Worm (Caenorhabditis elegans) whole organism, L4 larva: ENCODE results near the gene klc-2.

Experiments
- D1046.2 ChIP-seq: fragments of 200-800 bp; sonication (Bioruptor generic); IDR thresholded peaks from 2 replicates; pipeline ENCODE4 v1.3.6; 2022; ENCODE audit warnings: missing genetic modification characterization, missing compliant biosample characterization
- F26F4.8 ChIP-seq: fragments of 200-800 bp; sonication (Bioruptor generic); conservative IDR thresholded peaks from 2 replicates; pipeline ENCODE4 v1.3.6; 2022; ENCODE audit warnings: missing genetic modification characterization, missing compliant biosample characterization
- R02D3.7 ChIP-seq: fragments of 150-350 bp; sonication (generic microtip); optimal IDR thresholded peaks from 3 replicates; lab custom pipeline; 2014; ENCODE audit warnings: missing biosample characterization, missing genetic modification characterization
- aha-1 ChIP-seq: fragments of 150-350 bp; peaks from one replicate; lab custom pipeline; 2014; ENCODE audit warnings: missing biosample characterization, missing genetic modification characterization
- egl-27 ChIP-seq: sonication (generic microtip); optimal IDR thresholded peaks from 3 replicates; lab custom pipeline; 2017; ENCODE audit warnings: missing biosample characterization, missing genetic modification reagents, missing genetic modification characterization
- lin-13 ChIP-seq: fragments of 150-350 bp; optimal IDR thresholded peaks from 2 replicates; lab custom pipeline; 2014; ENCODE audit warnings: missing biosample characterization, missing genetic modification reagents, missing genetic modification characterization
- mdt-29 ChIP-seq: fragments of 200-800 bp; sonication (Bioruptor generic); IDR thresholded peaks from 2 replicates; pipeline ENCODE4 v1.3.6; 2022; ENCODE audit warnings: missing genetic modification reagents, missing genetic modification characterization, missing compliant biosample characterization
- mxl-2 ChIP-seq: fragments of 200-800 bp; sonication (Bioruptor generic); conservative IDR thresholded peaks from 2 replicates; pipeline ENCODE4 v1.3.6; 2022; ENCODE audit warnings: missing genetic modification reagents, missing genetic modification characterization, missing compliant biosample characterization
- nhr-102 ChIP-seq: sonication (generic microtip); optimal IDR thresholded peaks from 2 replicates; lab custom pipeline; 2016; ENCODE audit warnings: mild to moderate bottlenecking, missing genetic modification characterization, moderate library complexity, missing compliant biosample characterization
- snpc-4 ChIP-seq: fragments of 150-350 bp; optimal IDR thresholded peaks from 2 replicates; lab custom pipeline; 2014; ENCODE audit warnings: missing biosample characterization, missing genetic modification characterization
- unc-39 ChIP-seq: sonication (generic microtip); optimal IDR thresholded peaks from 2 replicates; lab custom pipeline; 2017; ENCODE audit warnings: missing biosample characterization, missing genetic modification characterization
- unc-62 ChIP-seq, 3 experiments: fragments of 150-350 bp in 1 of 3; sonication (generic microtip); optimal IDR thresholded peaks in 2 of 3; peaks in 1 of 3; 1 replicate in 1 of 3; 2 replicates in 2 of 3; lab custom pipeline; 2014 to 2017; ENCODE audit warnings: missing biosample characterization in 3 of 3, missing genetic modification characterization in 3 of 3, missing genetic modification reagents in 3 of 3, missing genotype in 1 of 3
- zag-1 ChIP-seq: fragments of 150-350 bp; optimal IDR thresholded peaks from 2 replicates; lab custom pipeline; 2014; ENCODE audit warnings: missing biosample characterization, missing genetic modification characterization
- ztf-11 ChIP-seq: fragments of 150-350 bp; optimal IDR thresholded peaks from 2 replicates; lab custom pipeline; 2014; ENCODE audit warnings: missing biosample characterization, missing genetic modification characterization

DNA sequence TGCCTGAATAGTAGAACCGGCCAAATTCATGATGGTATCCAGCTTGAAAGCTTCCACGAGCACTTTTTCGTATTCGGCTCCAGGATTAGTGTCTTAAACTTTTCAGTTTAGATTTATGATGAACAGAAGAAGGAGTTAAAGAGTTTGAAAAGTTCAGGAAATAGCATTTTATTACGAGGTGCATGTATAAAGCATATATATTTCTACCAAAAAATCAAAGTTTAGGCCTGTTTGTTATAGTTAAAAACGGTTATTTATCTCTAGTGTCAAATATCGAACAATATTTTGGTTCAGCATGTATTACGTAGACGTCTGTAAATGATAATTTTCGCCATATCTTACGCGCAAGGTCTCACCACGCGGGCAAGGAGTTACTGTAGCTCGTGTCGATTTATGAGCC lies at the start of gene klc-2:
- no peak for TF ChIP-seq mdt-29
- no peak for TF ChIP-seq D1046.2
- TF ChIP-seq aha-1 (tag; lab: Kevin White, UChicago) = no peak
- TF ChIP-seq F26F4.8 (GFP tag; lab: Robert Waterston, UW) = no peak
- TF ChIP-seq unc-39 (tag; lab: Kevin White, UChicago) = no peak
- no peak for TF ChIP-seq snpc-4 (tag; lab: Kevin White, UChicago)
- TF ChIP-seq unc-62 (GFP tag; optimal IDR thresholded peaks at IDR 0.05 in 1 of 2; lab: Kevin White, UChicago) = no peak
- no peak for TF ChIP-seq unc-62 (tag; optimal IDR thresholded peaks at IDR 0.05; lab: Kevin White, UChicago)
- TF ChIP-seq R02D3.7 (tag; lab: Kevin White, UChicago) = no peak
- TF ChIP-seq nhr-102 (tag; lab: Kevin White, UChicago) = no peak
- TF ChIP-seq egl-27 (tag; lab: Kevin White, UChicago) = no peak
- TF ChIP-seq zag-1 (tag; lab: Kevin White, UChicago) = no peak
- TF ChIP-seq lin-13 (GFP tag; lab: Kevin White, UChicago) = no peak
- no peak for TF ChIP-seq mxl-2 (GFP tag; lab: Robert Waterston, UW)
- TF ChIP-seq ztf-11 (tag; lab: Kevin White, UChicago) = no peak
